Worm (Caenorhabditis elegans) whole organism, early embryonic: ENCODE data around the gene btb-20.

Experiments used
- B0310.2 ChIP-seq: sonication (generic microtip); optimal IDR thresholded peaks from 2 replicates; lab custom pipeline; 2016; ENCODE audit warnings: mild to moderate bottlenecking, missing genetic modification characterization, missing compliant biosample characterization
- F13C5.2 ChIP-seq: sonication (generic microtip); optimal IDR thresholded peaks from 2 replicates; lab custom pipeline; 2017; ENCODE audit warnings: mild to moderate bottlenecking, missing genetic modification characterization, inconsistent platforms, missing compliant biosample characterization
- aly-1 ChIP-seq: sonication (generic microtip); optimal IDR thresholded peaks from 2 replicates; lab custom pipeline; 2016; ENCODE audit warnings: missing genetic modification characterization, missing compliant biosample characterization
- ama-1 ChIP-seq: fragments of 150-350 bp; optimal IDR thresholded peaks from 2 replicates; lab custom pipeline; 2014
- ceh-13 ChIP-seq: fragments of 200-800 bp; sonication (Bioruptor generic); optimal IDR thresholded peaks from 2 replicates; lab custom pipeline; 2018; ENCODE audit warnings: mild to moderate bottlenecking, missing genetic modification characterization, missing compliant biosample characterization
- ceh-36 ChIP-seq: sonication (generic microtip); optimal IDR thresholded peaks from 2 replicates; lab custom pipeline; 2016; ENCODE audit warnings: missing genetic modification characterization, inconsistent platforms, missing compliant biosample characterization
- ets-7 ChIP-seq: sonication (generic microtip); optimal IDR thresholded peaks from 2 replicates; lab custom pipeline; 2016; ENCODE audit warnings: missing genotype, missing genetic modification characterization, missing compliant biosample characterization
- flt-1 ChIP-seq: fragments of 200-800 bp; sonication (Bioruptor generic); IDR thresholded peaks from 2 replicates; pipeline ENCODE4 v1.3.6; 2022; ENCODE audit warnings: missing genetic modification characterization, missing compliant biosample characterization
- hmbx-1 ChIP-seq: sonication (generic microtip); optimal IDR thresholded peaks from 2 replicates; lab custom pipeline; 2016; ENCODE audit warnings: mild to moderate bottlenecking, missing genetic modification characterization, missing compliant biosample characterization
- hmg-4 ChIP-seq: fragments of 200-800 bp; sonication (Bioruptor generic); optimal IDR thresholded peaks from 2 replicates; lab custom pipeline; 2018; ENCODE audit warnings: mild to moderate bottlenecking, missing genetic modification characterization, missing compliant biosample characterization
- hnd-1 ChIP-seq: sonication (generic microtip); optimal IDR thresholded peaks from 2 replicates; lab custom pipeline; 2016; ENCODE audit warnings: missing genetic modification characterization, missing compliant biosample characterization
- pes-1 ChIP-seq: fragments of 200-800 bp; sonication (Bioruptor generic); IDR thresholded peaks from 2 replicates; pipeline ENCODE4 v1.3.6; 2022; ENCODE audit warnings: missing genetic modification reagents, missing genetic modification characterization, missing compliant biosample characterization
- scrt-1 ChIP-seq: fragments of 200-800 bp; sonication (Bioruptor generic); IDR thresholded peaks from 2 replicates; pipeline ENCODE4 v1.3.6; 2022; ENCODE audit warnings: missing genetic modification characterization, missing compliant biosample characterization
- sea-1 ChIP-seq: fragments of 200-800 bp; sonication (Bioruptor generic); conservative IDR thresholded peaks from 2 replicates; pipeline ENCODE4 v1.3.6; 2022; ENCODE audit warnings: missing genetic modification characterization, missing compliant biosample characterization
- tbx-11 ChIP-seq: fragments of 200-800 bp; sonication (Bioruptor generic); IDR thresholded peaks from 2 replicates; pipeline ENCODE4 v1.3.6; 2022; ENCODE audit warnings: missing genetic modification characterization, missing compliant biosample characterization
- tbx-37 ChIP-seq: fragments of 200-800 bp; sonication (Bioruptor generic); conservative IDR thresholded peaks from 2 replicates; pipeline ENCODE4 v1.3.6; 2022; ENCODE audit warnings: missing genetic modification reagents, missing genetic modification characterization, missing compliant biosample characterization
- tra-4 ChIP-seq: sonication (generic microtip); optimal IDR thresholded peaks from 2 replicates; lab custom pipeline; 2017; ENCODE audit warnings: missing genetic modification characterization, missing compliant biosample characterization

btb-20 gene

DNA sequence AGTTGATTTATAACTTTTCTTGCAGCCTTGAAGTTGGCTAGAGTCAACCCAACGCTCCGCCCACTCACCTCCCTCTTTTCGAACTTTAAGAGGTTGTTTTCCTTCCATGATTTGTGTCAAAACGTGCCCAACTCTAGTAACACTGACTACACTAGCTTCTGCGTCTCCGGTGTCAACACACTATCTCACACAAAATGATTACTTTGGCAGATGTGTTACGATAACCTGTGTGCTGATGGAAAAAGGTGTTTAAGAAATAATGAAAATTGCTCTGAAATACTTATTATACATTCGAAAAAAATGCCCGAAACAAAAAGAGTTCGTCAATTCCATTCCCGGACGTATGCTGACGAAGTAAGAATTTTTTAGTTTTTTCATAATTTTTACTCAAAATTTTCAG is 20.3 kb downstream of the btb-20 start, which contains the start of gene K10H10.6:
TSS of gene K10H10.6 (plus strand) at position 301 of the 400 bp plus-strand sequence.
- TF ChIP-seq sea-1: no peak
- no peak for TF ChIP-seq hnd-1 (tag; lab: Kevin White, UChicago)
- TF ChIP-seq ama-1 (lab: Kevin White, UChicago): no peak
- no peak for TF ChIP-seq ceh-13 (GFP tag; lab: Kevin White, UChicago)
- no peak for TF ChIP-seq F13C5.2 (tag; lab: Kevin White, UChicago)
- TF ChIP-seq tbx-37: no peak
- no peak for TF ChIP-seq hmbx-1 (tag; lab: Kevin White, UChicago)
- TF ChIP-seq flt-1 (GFP tag; lab: Robert Waterston, UW): no peak
- no peak for TF ChIP-seq hmg-4 (GFP tag; lab: Kevin White, UChicago)
- no peak for TF ChIP-seq tbx-11 (GFP tag; lab: Robert Waterston, UW)
- no peak for TF ChIP-seq B0310.2 (tag; lab: Kevin White, UChicago)
- no peak for TF ChIP-seq aly-1 (tag; lab: Kevin White, UChicago)
- TF ChIP-seq ceh-36: no peak
- TF ChIP-seq tra-4 (tag; lab: Kevin White, UChicago): no peak
- no peak for TF ChIP-seq scrt-1 (GFP tag; lab: Robert Waterston, UW)

DNA sequence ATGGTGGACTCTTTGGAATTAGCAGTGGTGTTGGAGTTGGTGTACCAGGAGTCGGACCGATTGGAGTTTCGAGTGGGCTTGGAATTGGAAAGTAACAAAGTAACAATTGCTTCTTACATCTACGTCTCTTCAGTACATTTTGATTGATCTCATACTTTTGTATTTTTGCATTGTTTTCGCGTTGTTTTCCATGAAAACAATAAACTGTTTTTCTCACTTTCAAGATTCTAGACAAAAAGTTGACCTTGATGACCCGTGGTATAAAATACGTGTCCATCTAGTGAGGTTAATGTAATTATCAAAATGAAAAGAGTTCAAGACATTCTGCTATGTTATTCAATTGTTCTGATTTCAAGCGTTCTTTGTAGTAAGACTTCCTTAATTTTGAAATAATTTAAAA is 21.9 kb downstream of the btb-20 start, which contains the start of gene K10H10.5:
TSS of gene K10H10.5 (plus strand) at position 301 of the 400 bp plus-strand sequence.
- TF ChIP-seq sea-1 (no peak), tbx-11 (GFP tag; lab: Robert Waterston, UW) (no peak), hmbx-1 (tag; lab: Kevin White, UChicago) (no peak)

DNA sequence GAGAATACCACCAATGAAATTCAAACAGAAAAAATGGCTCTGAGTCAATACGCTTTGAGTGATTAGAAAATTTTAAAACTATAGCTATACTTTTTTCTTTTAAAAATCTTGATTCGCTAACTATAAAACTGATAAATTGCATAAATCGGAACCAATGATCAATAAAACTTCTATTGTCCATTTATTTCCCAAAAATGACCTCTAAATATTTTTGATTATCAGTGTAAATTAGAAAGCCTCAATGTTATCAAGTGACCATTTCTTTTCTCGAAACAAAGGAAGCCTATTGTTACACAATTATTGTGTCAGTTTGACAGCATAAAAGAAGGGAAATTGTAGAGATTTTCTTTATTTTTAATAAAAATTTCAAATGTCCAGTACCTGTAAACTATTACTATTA is 23.2 kb downstream of the btb-20 start, which contains the start of gene K10H10.4:
TSS of gene K10H10.4 (plus strand) at position 301 of the 400 bp plus-strand sequence.
- TF ChIP-seq ets-7 (tag; lab: Kevin White, UChicago): no peak
- TF ChIP-seq F13C5.2 (tag; lab: Kevin White, UChicago): no peak
- no peak for TF ChIP-seq tbx-37
- TF ChIP-seq scrt-1 (GFP tag; lab: Robert Waterston, UW): no peak
- TF ChIP-seq tra-4 (tag; lab: Kevin White, UChicago): no peak
- TF ChIP-seq ceh-36: no peak
- no peak for TF ChIP-seq pes-1 (GFP tag; lab: Robert Waterston, UW)
- TF ChIP-seq ceh-13 (GFP tag; lab: Kevin White, UChicago): no peak
- no peak for TF ChIP-seq ama-1 (lab: Kevin White, UChicago)
- TF ChIP-seq B0310.2 (tag; lab: Kevin White, UChicago): no peak
- no peak for TF ChIP-seq sea-1

DNA sequence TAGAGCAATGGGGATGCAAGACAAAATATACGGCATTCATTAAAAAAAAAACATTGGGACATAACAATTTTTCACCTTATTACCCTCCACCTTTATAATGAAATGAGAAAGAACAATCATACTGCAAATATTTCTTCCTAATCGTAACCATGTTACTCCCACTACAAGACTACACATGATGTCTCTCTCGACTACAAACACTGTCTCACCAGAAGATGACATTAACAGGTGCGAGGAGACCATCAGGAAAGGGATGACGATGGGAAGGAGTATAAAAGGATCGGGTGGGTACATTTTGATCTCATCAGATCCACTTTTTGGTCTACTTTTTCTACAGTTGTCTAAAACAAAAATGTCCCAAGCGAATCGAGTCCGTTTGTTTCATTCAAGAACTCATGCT is 25.5 kb downstream of the btb-20 start, which contains the start of gene dhs-8:
TSS of gene dhs-8 (plus strand) at position 179 of the 400 bp plus-strand sequence.
- TF ChIP-seq ceh-13 (GFP tag; lab: Kevin White, UChicago) (no peak), hmbx-1 (tag; lab: Kevin White, UChicago) (no peak), hmg-4 (GFP tag; lab: Kevin White, UChicago) (no peak), pes-1 (GFP tag; lab: Robert Waterston, UW) (no peak), ama-1 (lab: Kevin White, UChicago) (no peak), scrt-1 (GFP tag; lab: Robert Waterston, UW) (no peak), tbx-11 (GFP tag; lab: Robert Waterston, UW) (no peak), ceh-36 (no peak), F13C5.2 (tag; lab: Kevin White, UChicago) (no peak), ets-7 (tag; lab: Kevin White, UChicago) (no peak), hnd-1 (tag; lab: Kevin White, UChicago) (no peak)

DNA sequence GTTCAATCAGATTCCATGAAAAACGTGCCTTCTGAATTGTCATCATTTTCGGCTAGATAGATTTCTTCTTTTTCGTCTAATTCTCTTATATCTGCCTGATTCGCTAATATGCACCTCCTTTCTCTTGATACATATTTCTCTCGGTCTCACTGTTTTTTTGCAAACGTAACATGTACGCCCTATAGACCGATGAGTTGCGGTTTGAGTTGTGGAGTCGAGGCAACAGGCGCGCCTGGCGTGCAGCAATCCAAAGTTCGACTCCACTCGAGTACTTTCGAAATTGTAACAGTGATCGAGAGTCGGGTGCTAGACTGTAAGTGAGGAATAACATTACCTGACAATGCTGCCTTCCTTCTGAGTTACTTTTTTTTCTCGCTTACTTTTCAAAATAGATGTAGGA is 26.5 kb downstream of the btb-20 start:
- peak; percentile 48; the same call in 1 of the 2 replicates for TF ChIP-seq tbx-37
- peak; percentile 90 for TF ChIP-seq tbx-11 (GFP tag; lab: Robert Waterston, UW)
- TF ChIP-seq pes-1 (GFP tag; lab: Robert Waterston, UW): peak; percentile 93
- peak; percentile 87 for TF ChIP-seq hmbx-1 (tag; lab: Kevin White, UChicago)
- TF ChIP-seq tra-4 (tag; lab: Kevin White, UChicago): peak; percentile 86
- TF ChIP-seq aly-1 (tag; lab: Kevin White, UChicago): peak; percentile 97
- TF ChIP-seq hnd-1 (tag; lab: Kevin White, UChicago): peak; percentile 95
- peak; percentile 92 for TF ChIP-seq sea-1
- TF ChIP-seq flt-1 (GFP tag; lab: Robert Waterston, UW): peak; percentile 91
- peak; percentile 89 for TF ChIP-seq ceh-13 (GFP tag; lab: Kevin White, UChicago)
- peak; percentile 90 for TF ChIP-seq F13C5.2 (tag; lab: Kevin White, UChicago)
- TF ChIP-seq ets-7 (tag; lab: Kevin White, UChicago): peak; percentile 80
- peak; percentile 91 for TF ChIP-seq scrt-1 (GFP tag; lab: Robert Waterston, UW)
- no peak for TF ChIP-seq ama-1 (lab: Kevin White, UChicago)
- TF ChIP-seq ceh-36: peak; percentile 93
- peak; percentile 98 for TF ChIP-seq hmg-4 (GFP tag; lab: Kevin White, UChicago)
- TF ChIP-seq B0310.2 (tag; lab: Kevin White, UChicago): peak; percentile 84

DNA sequence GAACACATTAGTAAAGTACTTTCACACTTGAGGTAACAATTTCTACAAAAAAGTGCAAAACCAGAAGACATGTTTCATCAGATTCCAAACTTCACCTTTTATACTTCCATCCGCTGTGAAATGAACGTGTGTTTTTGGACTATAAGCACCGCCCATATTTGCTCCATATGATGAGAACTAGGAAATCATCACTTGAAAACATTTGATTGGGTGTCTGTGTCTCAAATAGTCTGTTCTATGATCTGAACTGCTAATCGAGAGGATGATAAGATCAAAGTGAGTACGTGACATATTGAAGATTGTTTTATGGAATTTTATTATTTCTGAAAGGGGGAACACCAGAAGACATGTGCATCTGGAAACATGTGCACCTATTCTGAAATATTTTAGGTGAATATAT is 28.0 kb downstream of the btb-20 start:
- TF ChIP-seq hnd-1 (tag; lab: Kevin White, UChicago): no peak
- TF ChIP-seq hmbx-1 (tag; lab: Kevin White, UChicago): no peak
- no peak for TF ChIP-seq aly-1 (tag; lab: Kevin White, UChicago)
- TF ChIP-seq ama-1 (lab: Kevin White, UChicago): no peak

DNA sequence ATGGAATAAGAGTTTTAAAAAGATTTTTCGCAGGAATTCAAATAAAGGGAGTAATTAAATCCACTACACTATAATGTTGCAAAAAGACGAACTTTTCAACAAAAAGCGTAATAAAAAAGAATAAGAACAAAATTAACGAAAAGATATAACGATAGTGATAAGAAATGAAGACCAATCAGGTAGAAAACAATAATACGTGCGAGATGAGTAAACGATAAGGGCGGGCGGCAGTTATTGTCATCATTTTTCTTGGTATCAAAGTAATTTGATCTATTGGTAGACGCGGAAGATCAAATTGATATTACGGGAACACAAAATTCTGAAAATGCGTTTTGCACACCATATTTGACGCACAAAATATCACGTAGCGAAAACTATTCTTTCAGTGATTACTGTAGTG is 28.9 kb downstream of the btb-20 start:
- TF ChIP-seq F13C5.2 (tag; lab: Kevin White, UChicago) (no peak), ceh-13 (GFP tag; lab: Kevin White, UChicago) (no peak), tbx-11 (GFP tag; lab: Robert Waterston, UW) (no peak), ets-7 (tag; lab: Kevin White, UChicago) (no peak), hmg-4 (GFP tag; lab: Kevin White, UChicago) (no peak), flt-1 (GFP tag; lab: Robert Waterston, UW) (no peak), sea-1 (no peak), hnd-1 (tag; lab: Kevin White, UChicago) (no peak), aly-1 (tag; lab: Kevin White, UChicago) (no peak), B0310.2 (tag; lab: Kevin White, UChicago) (no peak), hmbx-1 (tag; lab: Kevin White, UChicago) (no peak), tbx-37 (no peak), scrt-1 (GFP tag; lab: Robert Waterston, UW) (no peak), tra-4 (tag; lab: Kevin White, UChicago) (no peak)
